Fruit fly (Drosophila melanogaster) ovary, adult (tissue): ENCODE results near the gene CG17786.

Experiments used
- CG17801 ChIP-seq: fragments of 200-800 bp; optimal IDR thresholded peaks from 2 replicates; lab custom pipeline; 2019; ENCODE audit warnings: missing biosample characterization, mild to moderate bottlenecking, missing genetic modification characterization, moderate library complexity; ENCODE audit not compliant: partially characterized antibody

The CG17786 gene

DNA sequence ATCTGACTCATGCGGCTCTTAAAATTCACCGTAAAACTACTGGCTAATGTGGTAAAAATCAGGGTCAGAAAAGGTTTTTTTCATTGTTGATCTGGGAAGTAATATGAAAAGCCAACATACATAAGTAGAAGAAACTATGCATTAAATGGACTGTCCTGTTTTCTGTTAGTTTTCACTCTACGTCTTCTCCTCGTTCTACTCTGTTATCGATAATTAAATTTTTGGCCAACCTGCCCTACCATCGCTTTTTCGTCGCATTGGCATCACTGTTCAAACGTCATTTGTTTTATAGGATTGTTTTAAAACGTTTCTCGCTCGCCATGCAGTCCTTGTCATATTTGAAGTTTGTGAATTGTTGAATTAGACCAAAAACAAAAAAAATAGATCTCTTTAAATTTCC, 16.2 kb upstream of the CG17786 start:
- TF ChIP-seq CG17801 (GFP tag; lab: Kevin White, UChicago): no peak

DNA sequence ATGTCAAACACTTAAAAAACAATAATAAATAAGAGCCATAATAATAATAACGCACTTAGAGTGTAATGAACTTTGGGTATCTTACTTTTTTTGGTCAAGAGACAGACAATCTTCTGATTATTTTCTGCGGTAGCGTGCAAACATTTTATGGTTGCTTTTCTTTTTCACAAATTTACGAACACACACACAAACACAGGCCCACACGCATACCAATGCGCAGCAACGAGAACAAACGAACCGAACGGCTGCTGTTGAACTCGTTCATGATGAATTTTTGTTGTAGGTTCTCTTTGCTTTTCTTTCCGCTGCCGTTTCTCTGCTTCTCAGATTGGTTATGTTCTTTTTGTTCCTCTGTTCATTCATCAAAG, 15.6 kb upstream of the CG17786 start:
- TF ChIP-seq CG17801 (GFP tag; lab: Kevin White, UChicago): no peak

- TF ChIP-seq CG17801 (GFP tag; lab: Kevin White, UChicago): peak; percentile 18
Observed at dm6 chr3R:24233366-24234161, 15.0 kb upstream of the CG17786 start.

DNA sequence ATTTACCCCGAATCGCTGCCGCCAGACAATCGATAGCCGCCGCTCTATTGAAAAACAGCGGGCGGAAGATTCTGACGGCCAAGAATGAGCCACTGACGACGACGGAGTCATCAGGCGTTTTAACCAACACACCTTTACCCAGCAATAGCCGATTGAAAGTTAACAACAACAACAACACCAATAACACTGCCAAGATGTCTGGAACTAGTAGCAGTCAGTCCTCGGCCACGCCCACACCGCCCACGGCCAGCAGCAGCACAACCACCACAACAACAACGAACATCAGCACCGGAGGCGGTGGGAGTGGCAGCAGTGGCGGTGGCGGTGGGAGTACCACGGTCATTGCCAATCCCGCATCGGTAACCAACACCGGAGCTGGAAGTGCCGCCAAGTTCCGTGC, 13.4 kb upstream of the CG17786 start:
- TF ChIP-seq CG17801 (GFP tag; lab: Kevin White, UChicago): no peak

- no peak for TF ChIP-seq CG17801 (GFP tag; lab: Kevin White, UChicago)
Observed at dm6 chr3R:24231206-24231502, 12.6 kb upstream of the CG17786 start.

DNA sequence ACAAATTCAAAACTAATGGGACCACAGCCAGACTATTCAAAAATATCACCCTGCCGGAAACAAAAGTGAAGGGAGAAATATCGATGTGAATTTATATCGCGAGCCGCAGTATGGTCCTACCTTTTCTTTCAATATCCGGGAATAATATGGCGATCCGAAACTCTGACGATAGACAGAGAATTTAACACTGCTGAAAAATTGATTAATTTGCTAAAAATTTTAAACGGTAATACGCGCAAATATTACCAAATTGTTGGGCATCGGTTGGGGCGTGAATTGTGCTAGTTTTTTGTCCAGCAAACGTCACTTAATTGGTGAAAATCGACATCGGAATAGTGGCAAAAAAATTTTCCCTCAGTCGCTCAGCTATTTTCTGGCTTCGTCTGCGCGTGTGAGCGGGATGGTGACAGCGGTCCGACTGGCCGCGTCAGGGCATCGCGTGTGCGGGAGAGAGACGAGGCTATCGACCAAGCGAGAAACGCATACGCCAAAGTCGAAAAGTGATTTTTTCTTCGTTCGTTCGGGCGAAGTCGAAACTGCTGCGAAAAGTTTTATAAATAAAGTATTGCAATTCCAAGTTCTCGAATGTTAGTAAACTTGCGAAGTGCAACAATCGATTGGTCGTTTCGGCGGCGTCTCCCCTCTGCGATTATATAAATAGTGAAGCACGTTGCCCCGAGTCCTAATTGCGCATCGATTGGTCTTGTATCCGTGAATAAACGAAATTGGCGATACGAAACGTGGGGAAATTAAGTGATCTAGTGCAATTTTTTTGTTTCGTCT, 12.1 kb upstream of the CG17786 start, which contains the start of gene mask:
Gene mask, plus strand, starts transcription at position 140 of the 783 bp plus-strand sequence.
- TF ChIP-seq CG17801 (GFP tag; lab: Kevin White, UChicago): peak; percentile 65

DNA sequence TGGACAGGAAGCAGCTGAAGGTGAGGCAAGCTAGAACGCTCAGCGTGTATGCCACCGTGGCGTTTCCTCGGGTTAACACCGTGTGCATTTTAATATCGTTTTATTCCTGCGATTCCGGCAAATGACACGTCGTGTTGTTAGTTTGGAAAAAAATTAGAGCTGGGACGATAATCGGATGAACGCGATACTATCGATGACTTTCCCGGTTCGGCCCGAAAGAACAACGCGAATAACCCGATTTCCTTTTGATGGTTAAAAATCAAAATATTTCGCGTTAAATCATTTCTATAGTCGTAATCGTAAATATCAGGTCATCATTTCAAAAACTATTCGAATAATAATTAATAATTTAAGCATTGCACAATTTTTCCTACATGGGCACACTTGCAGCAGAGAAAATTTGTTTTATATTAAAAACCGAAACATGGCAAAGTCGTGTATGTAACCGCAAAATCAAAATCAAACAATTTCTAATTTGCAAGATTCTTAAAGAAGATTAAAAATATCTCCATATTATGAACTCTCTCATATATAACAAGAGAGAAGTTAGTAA, 11.4 kb upstream of the CG17786 start, which contains the start of gene Spase22-23:
Gene Spase22-23, minus strand, starts transcription at position 166 of the 553 bp plus-strand sequence.
- no peak for TF ChIP-seq CG17801 (GFP tag; lab: Kevin White, UChicago)

dm6 chr3R:24228675-24229074, 10.2 kb upstream of the CG17786 start, which contains the start of gene Acp95EF:
Gene Acp95EF, plus strand, starts transcription at chr3R:24228975.
- no peak for TF ChIP-seq CG17801 (GFP tag; lab: Kevin White, UChicago)

- TF ChIP-seq CG17801 (GFP tag; lab: Kevin White, UChicago): peak; percentile 33
Observed at dm6 chr3R:24226744-24227143, 8.2 kb upstream of the CG17786 start, which contains the start of the genes Spps and CG13609. Gene Spps, minus strand, starts transcription at chr3R:24226934. Gene CG13609, plus strand, starts transcription at chr3R:24227023.

DNA sequence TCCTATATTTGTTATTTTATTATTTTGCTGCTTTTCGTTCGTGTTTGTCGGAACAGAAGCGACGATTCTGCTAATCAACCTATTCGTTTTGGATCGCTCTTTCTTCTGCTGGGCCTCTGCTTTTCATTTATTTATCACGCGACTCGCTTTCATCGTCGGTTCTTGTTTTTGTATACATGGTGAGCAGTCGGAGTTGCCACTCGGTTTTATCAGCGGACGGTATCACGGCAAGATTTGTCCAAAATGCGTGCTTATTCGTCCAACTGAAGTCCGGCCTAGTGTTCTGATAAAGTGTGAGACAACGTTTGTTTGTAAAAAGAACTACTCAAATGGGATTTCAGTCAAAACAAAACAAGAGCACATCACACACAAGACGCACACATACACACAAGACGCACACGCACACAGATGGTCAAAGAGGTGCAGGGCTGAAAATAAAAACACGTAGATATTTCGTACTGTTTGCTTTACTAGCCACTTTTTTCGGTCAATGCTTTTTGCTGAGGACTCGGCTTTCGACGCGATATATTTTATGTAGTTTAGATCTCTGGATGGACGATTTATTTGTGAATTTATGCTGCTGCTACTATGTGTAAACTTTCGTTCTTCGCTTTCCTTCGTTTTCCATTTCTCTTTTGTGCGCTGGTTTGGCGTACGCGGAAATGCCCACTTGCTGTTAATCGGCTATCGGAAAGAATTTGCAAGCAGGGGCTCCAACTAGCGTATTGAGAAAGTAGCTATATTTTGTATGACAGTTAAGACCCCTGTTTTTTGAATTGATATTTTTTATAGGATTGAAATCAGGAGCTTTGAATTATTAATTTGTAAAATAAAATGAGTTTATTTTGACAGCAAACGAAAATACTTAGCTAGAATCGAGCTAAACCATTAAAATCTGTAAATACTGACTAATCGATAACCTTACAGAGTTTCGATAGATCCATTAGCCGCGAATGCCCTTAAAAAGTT, 3.1 kb upstream of the CG17786 start, which contains the start of gene twin:
Gene twin, minus strand, starts transcription at position 632 of the 969 bp plus-strand sequence.
- TF ChIP-seq CG17801 (GFP tag; lab: Kevin White, UChicago): peak; percentile 46

dm6 chr3R:24220845-24221244, 2.3 kb upstream of the CG17786 start, which contains the start of gene cav:
Gene cav, plus strand, starts transcription at chr3R:24221103.
- TF ChIP-seq CG17801 (GFP tag; lab: Kevin White, UChicago): no peak

dm6 chr3R:24219093-24219492, 575 bp upstream of the CG17786 start:
- no peak for TF ChIP-seq CG17801 (GFP tag; lab: Kevin White, UChicago)

DNA sequence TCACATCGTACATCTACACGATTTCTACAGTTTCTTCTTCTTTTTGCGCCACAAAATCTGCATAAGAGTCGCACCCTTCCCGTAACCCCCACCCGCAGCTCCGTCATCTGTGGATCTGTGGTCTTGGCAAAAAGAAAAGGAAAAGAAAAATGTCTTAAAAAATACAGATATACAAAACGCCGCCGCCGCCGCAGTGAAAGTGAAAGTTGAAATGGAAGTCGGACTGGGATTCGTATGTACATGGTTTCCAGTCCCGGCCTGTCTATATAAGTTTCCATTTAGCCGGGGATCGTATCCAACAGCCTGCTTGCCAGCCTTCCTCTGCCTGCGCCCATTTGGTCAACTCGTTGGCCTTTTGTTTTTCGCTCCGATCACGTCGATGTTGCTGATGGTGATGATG, 2.5 kb downstream of the CG17786 start:
- no peak for TF ChIP-seq CG17801 (GFP tag; lab: Kevin White, UChicago)

- no peak for TF ChIP-seq CG17801 (GFP tag; lab: Kevin White, UChicago)
Observed at dm6 chr3R:24213644-24214043, 4.9 kb downstream of the CG17786 start.
